Worm (Caenorhabditis elegans): ENCODE results near the gene ZC443.1.

DNA sequence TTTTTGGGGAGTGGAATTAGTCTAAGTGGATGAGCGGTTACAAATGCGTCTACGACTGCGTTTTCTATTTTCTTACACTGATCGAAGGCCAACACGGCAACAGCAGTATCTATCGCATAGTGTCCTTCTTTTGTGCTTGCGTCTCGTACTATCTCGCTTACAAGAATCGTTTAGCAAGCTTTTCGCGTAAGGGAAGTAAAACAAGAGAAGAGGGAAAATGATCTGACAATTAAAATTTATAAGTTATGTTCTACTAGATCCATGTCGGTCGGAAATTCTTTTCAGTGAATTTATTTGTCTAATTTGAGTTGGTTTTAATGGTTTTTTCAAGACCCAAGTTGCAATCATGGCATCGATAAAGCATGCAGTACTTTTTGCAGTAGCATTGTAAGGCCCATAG, 22.9 kb downstream of the ZC443.1 start, which contains the start of gene fkb-4:
- no peak for TF ChIP-seq unc-39 (tag; optimal IDR thresholded peaks at IDR 0.05)
- TF ChIP-seq elt-1 (tag; optimal IDR thresholded peaks at IDR 0.05; ENCODE audit: borderline replicate concordance, insufficient read depth) = no peak
- TF ChIP-seq lin-13 (tag; optimal IDR thresholded peaks at IDR 0.05) = no peak
- no peak for TF ChIP-seq unc-62 (GFP tag; optimal IDR thresholded peaks at IDR 0.05)
- TF ChIP-seq lsy-2 (tag; optimal IDR thresholded peaks at IDR 0.05) = no peak
- no peak for TF ChIP-seq ztf-11 (tag; optimal IDR thresholded peaks at IDR 0.05)
- TF ChIP-seq nhr-237 (tag; optimal IDR thresholded peaks at IDR 0.05) = no peak
- no peak for TF ChIP-seq nhr-28 (tag; optimal IDR thresholded peaks at IDR 0.05)
- TF ChIP-seq nhr-12 (tag; optimal IDR thresholded peaks at IDR 0.05) = no peak
- TF ChIP-seq snpc-4 (tag; optimal IDR thresholded peaks at IDR 0.05) = no peak
- no peak for TF ChIP-seq mep-1 (tag; optimal IDR thresholded peaks at IDR 0.05)
- no peak for TF ChIP-seq ces-1 (GFP tag; optimal IDR thresholded peaks at IDR 0.05)
